Worm (Caenorhabditis elegans): ENCODE results near the gene Y47D3A.14.

DNA sequence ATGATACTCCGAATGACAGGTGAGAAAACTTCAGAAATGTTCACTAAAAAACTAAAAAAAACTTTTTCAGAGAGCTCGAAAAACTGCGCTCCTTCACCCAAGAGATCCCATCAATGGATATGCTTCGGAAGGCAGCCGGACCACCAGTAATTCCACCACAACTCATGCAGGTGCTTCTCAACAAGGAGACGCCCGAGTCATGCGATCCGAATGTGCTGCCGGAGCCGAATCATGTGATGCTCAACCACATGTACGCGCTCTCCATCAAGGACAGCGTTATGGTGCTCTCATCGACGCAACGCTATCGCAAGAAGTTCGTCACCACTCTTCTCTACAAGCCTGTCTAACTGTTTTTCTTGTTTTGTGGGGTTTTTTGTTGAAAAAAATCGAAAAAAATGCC, 1.1 kb upstream of the Y47D3A.14 start:
- TF ChIP-seq unc-62 (GFP tag; optimal IDR thresholded peaks at IDR 0.05 in 1 of 2) (no peak), unc-62 (tag; optimal IDR thresholded peaks at IDR 0.05) (no peak), skn-1 (tag; optimal IDR thresholded peaks at IDR 0.05) (no peak), fos-1 (tag; optimal IDR thresholded peaks at IDR 0.05) (no peak), lin-13 (GFP tag; optimal IDR thresholded peaks at IDR 0.05) (no peak), lin-29 (GFP tag; IDR thresholded peaks at IDR 0.05) (no peak), fkh-10 (GFP tag; optimal IDR thresholded peaks at IDR 0.05) (no peak), zfp-3 (GFP tag; conservative IDR thresholded peaks at IDR 0.05) (no peak), php-3 (GFP tag; IDR thresholded peaks at IDR 0.05) (no peak), egl-27 (tag; optimal IDR thresholded peaks at IDR 0.05) (no peak), R02D3.7 (tag; optimal IDR thresholded peaks at IDR 0.05) (no peak), attf-4 (tag; optimal IDR thresholded peaks at IDR 0.05) (no peak), nhr-41 (GFP tag; IDR thresholded peaks at IDR 0.05) (no peak), lin-15B (tag; optimal IDR thresholded peaks at IDR 0.05) (no peak), aly-2 (tag; optimal IDR thresholded peaks at IDR 0.05) (no peak)
